Worm (Caenorhabditis elegans) whole organism, young adult: ENCODE results near the gene rpn-1.

Experiments used
- B0336.3 ChIP-seq: fragments of 200-800 bp; sonication (Bioruptor generic); IDR thresholded peaks from 2 replicates; pipeline ENCODE4 v1.3.6; 2022; ENCODE audit warnings: missing genetic modification characterization, missing compliant biosample characterization
- D2030.7 ChIP-seq: fragments of 200-800 bp; sonication (Bioruptor generic); IDR thresholded peaks from 2 replicates; pipeline ENCODE4 v1.3.6; 2022; ENCODE audit warnings: missing genetic modification reagents, missing genetic modification characterization, missing compliant biosample characterization
- F10E7.11 ChIP-seq: sonication (generic microtip); optimal IDR thresholded peaks from 2 replicates; lab custom pipeline; 2017; ENCODE audit warnings: mild to moderate bottlenecking, missing genetic modification characterization, moderate library complexity, missing compliant biosample characterization
- F33H1.4 ChIP-seq: fragments of 200-800 bp; sonication (Bioruptor generic); IDR thresholded peaks from 2 replicates; pipeline ENCODE4 v1.3.6; 2022; ENCODE audit warnings: missing genetic modification reagents, missing genetic modification characterization, missing compliant biosample characterization
- F37B4.10 ChIP-seq: fragments of 200-800 bp; sonication (Bioruptor generic); IDR thresholded peaks from 2 replicates; pipeline ENCODE4 v1.3.6; 2022; ENCODE audit warnings: missing genetic modification characterization, missing compliant biosample characterization
- F39B2.1 ChIP-seq: fragments of 200-800 bp; sonication (Bioruptor generic); IDR thresholded peaks from 2 replicates; pipeline ENCODE4 v1.3.6; 2022; ENCODE audit warnings: missing genetic modification reagents, missing genetic modification characterization, missing compliant biosample characterization
- K12H6.12 ChIP-seq: fragments of 200-800 bp; sonication (Bioruptor generic); optimal IDR thresholded peaks from 2 replicates; lab custom pipeline; 2018; ENCODE audit warnings: mild to moderate bottlenecking, missing genetic modification characterization, missing compliant biosample characterization
- Y53F4B.3 ChIP-seq: fragments of 200-800 bp; sonication (Bioruptor generic); IDR thresholded peaks from 2 replicates; pipeline ENCODE4 v1.3.6; 2022; ENCODE audit warnings: missing genetic modification reagents, missing genetic modification characterization, missing compliant biosample characterization
- Y79H2A.3 ChIP-seq: fragments of 200-800 bp; sonication (Bioruptor generic); conservative IDR thresholded peaks from 2 replicates; pipeline ENCODE4 v1.3.6; 2022; ENCODE audit warnings: missing genetic modification reagents, missing genetic modification characterization, missing compliant biosample characterization
- akir-1 ChIP-seq: fragments of 200-800 bp; sonication (Bioruptor generic); optimal IDR thresholded peaks from 2 replicates; lab custom pipeline; 2018; ENCODE audit warnings: mild to moderate bottlenecking, missing genetic modification characterization, moderate library complexity, missing compliant biosample characterization
- ama-1 ChIP-seq, 3 experiments: fragments of 150-350 bp in 1 of 3; sonication (generic microtip) in 2 of 3; optimal IDR thresholded peaks; 2 replicates each; lab custom pipeline; 2014 to 2018; ENCODE audit warnings: missing biosample characterization in 2 of 3, missing genetic modification characterization in 2 of 3, missing genetic modification reagents in 2 of 3
- attf-5 ChIP-seq: fragments of 200-800 bp; sonication (Bioruptor generic); optimal IDR thresholded peaks from 2 replicates; lab custom pipeline; 2018; ENCODE audit warnings: mild to moderate bottlenecking, missing genetic modification characterization, missing compliant biosample characterization
- attf-6 ChIP-seq: fragments of 200-800 bp; sonication (Bioruptor generic); IDR thresholded peaks from 2 replicates; pipeline ENCODE4 v1.3.6; 2022; ENCODE audit warnings: missing genetic modification reagents, missing genetic modification characterization, missing compliant biosample characterization
- bed-1 ChIP-seq: fragments of 200-800 bp; sonication (Bioruptor generic); IDR thresholded peaks from 2 replicates; pipeline ENCODE4 v1.3.6; 2022; ENCODE audit warnings: missing genetic modification reagents, missing genetic modification characterization, missing compliant biosample characterization
- ccch-3 ChIP-seq: fragments of 200-800 bp; sonication (Bioruptor generic); optimal IDR thresholded peaks from 2 replicates; lab custom pipeline; 2018; ENCODE audit warnings: mild to moderate bottlenecking, missing genetic modification characterization, missing compliant biosample characterization
- ceh-27 ChIP-seq: fragments of 200-800 bp; sonication (Bioruptor generic); optimal IDR thresholded peaks from 2 replicates; lab custom pipeline; 2018; ENCODE audit warnings: mild to moderate bottlenecking, missing genetic modification characterization, moderate library complexity, missing compliant biosample characterization
- ceh-58 ChIP-seq: fragments of 200-800 bp; sonication (Bioruptor generic); IDR thresholded peaks from 2 replicates; pipeline ENCODE4 v1.3.6; 2022; ENCODE audit warnings: missing genetic modification characterization, missing compliant biosample characterization
- die-1 ChIP-seq: sonication (generic microtip); optimal IDR thresholded peaks from 2 replicates; lab custom pipeline; 2016; ENCODE audit warnings: missing genotype, mild to moderate bottlenecking, missing genetic modification characterization, missing compliant biosample characterization
- dox-1 ChIP-seq: fragments of 200-800 bp; sonication (Bioruptor generic); IDR thresholded peaks from 2 replicates; pipeline ENCODE4 v1.3.6; 2022; ENCODE audit warnings: missing genetic modification reagents, missing genetic modification characterization, missing compliant biosample characterization
- efl-1 ChIP-seq: fragments of 150-350 bp; optimal IDR thresholded peaks from 2 replicates; lab custom pipeline; 2014; ENCODE audit warnings: missing biosample characterization, missing genetic modification reagents, missing genetic modification characterization
- egl-18 ChIP-seq: fragments of 200-800 bp; sonication (Bioruptor generic); IDR thresholded peaks from 2 replicates; pipeline ENCODE4 v1.3.6; 2022; ENCODE audit warnings: missing genetic modification reagents, missing genetic modification characterization, missing compliant biosample characterization
- egrh-3 ChIP-seq: fragments of 200-800 bp; sonication (Bioruptor generic); IDR thresholded peaks from 2 replicates; pipeline ENCODE4 v1.3.6; 2022; ENCODE audit warnings: missing genetic modification reagents, missing genetic modification characterization, missing compliant biosample characterization
- ets-4 ChIP-seq: fragments of 200-800 bp; sonication (Bioruptor generic); optimal IDR thresholded peaks from 2 replicates; lab custom pipeline; 2018; ENCODE audit warnings: mild to moderate bottlenecking, missing genetic modification characterization, missing compliant biosample characterization
- gei-17 ChIP-seq: fragments of 200-800 bp; sonication (Bioruptor generic); optimal IDR thresholded peaks from 2 replicates; lab custom pipeline; 2018; ENCODE audit warnings: mild to moderate bottlenecking, missing genetic modification characterization, missing compliant biosample characterization
- hlh-26 ChIP-seq: fragments of 200-800 bp; sonication (Bioruptor generic); conservative IDR thresholded peaks from 2 replicates; pipeline ENCODE4 v1.3.6; 2022; ENCODE audit warnings: missing genetic modification reagents, missing genetic modification characterization, missing compliant biosample characterization
- hmg-1.2 ChIP-seq: fragments of 200-800 bp; sonication (Bioruptor generic); IDR thresholded peaks from 2 replicates; pipeline ENCODE4 v1.3.6; 2022; ENCODE audit warnings: missing genetic modification reagents, missing genetic modification characterization, missing compliant biosample characterization
- hrde-1 ChIP-seq: sonication (generic microtip); optimal IDR thresholded peaks from 2 replicates; lab custom pipeline; 2016; ENCODE audit warnings: missing genetic modification characterization, mild to moderate bottlenecking, missing compliant biosample characterization, moderate library complexity, missing genotype, missing genetic modification reagents, borderline replicate concordance
- lag-1 ChIP-seq: fragments of 200-800 bp; sonication (Bioruptor generic); IDR thresholded peaks from 2 replicates; pipeline ENCODE4 v1.3.6; 2022; ENCODE audit warnings: missing genetic modification reagents, missing genetic modification characterization, missing compliant biosample characterization
- let-526 ChIP-seq: fragments of 200-800 bp; sonication (Bioruptor generic); IDR thresholded peaks from 2 replicates; pipeline ENCODE4 v1.3.6; 2022; ENCODE audit warnings: missing genetic modification reagents, missing genetic modification characterization, missing compliant biosample characterization
- let-607 ChIP-seq, 2 experiments: fragments of 200-800 bp in 1 of 2; sonication (Bioruptor generic) in 1 of 2; sonication (generic microtip) in 1 of 2; optimal IDR thresholded peaks; 2 replicates each; lab custom pipeline; 2016 to 2018; ENCODE audit warnings: mild to moderate bottlenecking in 2 of 2, missing compliant biosample characterization in 2 of 2, missing genetic modification characterization in 2 of 2, moderate library complexity in 2 of 2, missing genotype in 1 of 2
- lin-26 ChIP-seq: fragments of 200-800 bp; sonication (Bioruptor generic); IDR thresholded peaks from 2 replicates; pipeline ENCODE4 v1.3.6; 2022; ENCODE audit warnings: missing genetic modification reagents, missing genetic modification characterization, missing compliant biosample characterization
- lin-40 ChIP-seq: sonication (generic microtip); optimal IDR thresholded peaks from 2 replicates; lab custom pipeline; 2016; ENCODE audit warnings: missing genetic modification characterization, mild to moderate bottlenecking, missing compliant biosample characterization, missing genotype, missing genetic modification reagents
- lin-54 ChIP-seq: fragments of 200-800 bp; sonication (Bioruptor generic); optimal IDR thresholded peaks from 2 replicates; lab custom pipeline; 2018; ENCODE audit warnings: mild to moderate bottlenecking, missing genetic modification characterization, missing compliant biosample characterization
- mcd-1 ChIP-seq: fragments of 200-800 bp; sonication (Bioruptor generic); IDR thresholded peaks from 2 replicates; pipeline ENCODE4 v1.3.6; 2022; ENCODE audit warnings: missing genetic modification reagents, missing genetic modification characterization, missing compliant biosample characterization
- mel-28 ChIP-seq: sonication (generic microtip); optimal IDR thresholded peaks from 2 replicates; lab custom pipeline; 2016; ENCODE audit warnings: borderline replicate concordance, mild to moderate bottlenecking, missing genetic modification characterization, missing compliant biosample characterization
- nfya-2 ChIP-seq: fragments of 200-800 bp; sonication (Bioruptor generic); IDR thresholded peaks from 2 replicates; pipeline ENCODE4 v1.3.6; 2022; ENCODE audit warnings: missing genetic modification reagents, missing genetic modification characterization, missing compliant biosample characterization
- nhr-90 ChIP-seq: sonication (generic microtip); optimal IDR thresholded peaks from 2 replicates; lab custom pipeline; 2016; ENCODE audit warnings: missing genotype, mild to moderate bottlenecking, missing genetic modification characterization, missing compliant biosample characterization
- pbrm-1 ChIP-seq: fragments of 200-800 bp; sonication (Bioruptor generic); IDR thresholded peaks from 2 replicates; pipeline ENCODE4 v1.3.6; 2022; ENCODE audit warnings: missing genetic modification reagents, missing genetic modification characterization, missing compliant biosample characterization
- rcor-1 ChIP-seq: fragments of 200-800 bp; sonication (Bioruptor generic); IDR thresholded peaks from 2 replicates; pipeline ENCODE4 v1.3.6; 2022; ENCODE audit warnings: missing genetic modification reagents, missing genetic modification characterization, missing compliant biosample characterization
- repo-1 ChIP-seq: sonication (generic microtip); optimal IDR thresholded peaks from 2 replicates; lab custom pipeline; 2017; ENCODE audit warnings: mild to moderate bottlenecking, missing genetic modification characterization, missing compliant biosample characterization
- rpc-1 ChIP-seq, 2 experiments: fragments of 150-350 bp in 1 of 2; sonication (generic microtip) in 1 of 2; optimal IDR thresholded peaks; 2 replicates each; lab custom pipeline; 2014 to 2018; ENCODE audit warnings: missing biosample characterization in 1 of 2, missing genetic modification characterization in 1 of 2, missing genetic modification reagents in 1 of 2, missing genotype in 1 of 2
- snpc-4 ChIP-seq, 5 experiments: fragments of 150-350 bp in 1 of 5; sonication (generic microtip) in 4 of 5; optimal IDR thresholded peaks; 2 replicates each; lab custom pipeline; 2014 to 2018; ENCODE audit warnings: missing genetic modification characterization in 5 of 5, missing biosample characterization in 3 of 5, antibody characterized with exemption in 2 of 5, mild to moderate bottlenecking in 2 of 5, missing compliant biosample characterization in 2 of 5, missing genotype in 2 of 5, moderate library complexity in 2 of 5, missing genetic modification reagents in 1 of 5
- zfh-2 ChIP-seq: fragments of 200-800 bp; sonication (Bioruptor generic); conservative IDR thresholded peaks from 2 replicates; pipeline ENCODE4 v1.3.6; 2022; ENCODE audit warnings: missing genetic modification reagents, missing genetic modification characterization, missing compliant biosample characterization
- zim-3 ChIP-seq: sonication (generic microtip); optimal IDR thresholded peaks from 2 replicates; lab custom pipeline; 2017; ENCODE audit warnings: mild to moderate bottlenecking, missing genetic modification characterization, moderate library complexity, missing compliant biosample characterization
- ztf-3 ChIP-seq: fragments of 200-800 bp; sonication (Bioruptor generic); optimal IDR thresholded peaks from 2 replicates; lab custom pipeline; 2018; ENCODE audit warnings: mild to moderate bottlenecking, missing genetic modification characterization, missing compliant biosample characterization

Gene rpn-1

DNA sequence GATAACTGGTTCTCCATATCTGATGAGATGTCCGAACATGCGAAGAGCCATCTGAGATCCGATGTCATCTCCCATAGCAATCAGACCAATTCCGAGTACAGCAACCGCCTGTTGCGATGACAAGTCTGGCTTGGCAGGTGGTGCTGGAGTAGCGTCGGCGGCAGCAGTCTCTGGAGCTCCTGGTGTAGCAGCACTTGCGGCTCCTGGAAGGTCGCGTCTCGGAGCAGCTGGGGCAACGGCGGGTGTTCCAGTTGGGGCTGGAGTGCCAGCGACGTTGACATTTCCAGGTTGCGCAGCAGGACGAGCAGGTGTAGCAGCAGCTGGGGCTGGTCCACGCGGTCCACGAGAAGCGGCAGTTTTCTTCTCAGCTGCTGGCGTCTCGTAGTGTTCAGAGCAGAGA lies 2.2 kb downstream of the rpn-1 start:
- TF ChIP-seq lin-26 (GFP tag; lab: Robert Waterston, UW): peak; percentile 39; the same call in 1 of the 2 replicates
- no peak for TF ChIP-seq efl-1 (GFP tag; lab: Kevin White, UChicago)
- TF ChIP-seq F33H1.4 (GFP tag; lab: Robert Waterston, UW): 0 out of 2 replicates have a peak, but pooled peaks have one; percentile 21
- TF ChIP-seq attf-6: no peak
- TF ChIP-seq F37B4.10: 0 out of 2 replicates have a peak, but pooled peaks have one; percentile 77
- 0 out of 2 replicates have a peak, but pooled peaks have one; percentile 10 for TF ChIP-seq dox-1
- no peak for TF ChIP-seq rpc-1 (optimal IDR thresholded peaks at IDR 0.05; lab: Kevin White, UChicago)
- TF ChIP-seq rpc-1 (tag; optimal IDR thresholded peaks at IDR 0.05; lab: Kevin White, UChicago): no peak
- TF ChIP-seq D2030.7 (GFP tag; lab: Robert Waterston, UW): no peak
- TF ChIP-seq mcd-1: peak; percentile 31; the same call in 1 of the 2 replicates
- TF ChIP-seq K12H6.12 (tag; lab: Kevin White, UChicago): no peak
- peak; percentile 92 for TF ChIP-seq egrh-3 (GFP tag; lab: Robert Waterston, UW)
- TF ChIP-seq ets-4 (GFP tag; lab: Kevin White, UChicago): no peak
- peak; percentile 20 for TF ChIP-seq ceh-27 (GFP tag; lab: Kevin White, UChicago)
- no peak for TF ChIP-seq let-526
- TF ChIP-seq F39B2.1: no peak
- TF ChIP-seq ama-1 (optimal IDR thresholded peaks at IDR 0.05; lab: Kevin White, UChicago): no peak
- TF ChIP-seq ama-1 (GFP tag; optimal IDR thresholded peaks at IDR 0.05; lab: Kevin White, UChicago): no peak
- peak; percentile 96 for TF ChIP-seq zfh-2 (GFP tag; lab: Robert Waterston, UW)
- TF ChIP-seq hrde-1 (tag; lab: Kevin White, UChicago): no peak

DNA sequence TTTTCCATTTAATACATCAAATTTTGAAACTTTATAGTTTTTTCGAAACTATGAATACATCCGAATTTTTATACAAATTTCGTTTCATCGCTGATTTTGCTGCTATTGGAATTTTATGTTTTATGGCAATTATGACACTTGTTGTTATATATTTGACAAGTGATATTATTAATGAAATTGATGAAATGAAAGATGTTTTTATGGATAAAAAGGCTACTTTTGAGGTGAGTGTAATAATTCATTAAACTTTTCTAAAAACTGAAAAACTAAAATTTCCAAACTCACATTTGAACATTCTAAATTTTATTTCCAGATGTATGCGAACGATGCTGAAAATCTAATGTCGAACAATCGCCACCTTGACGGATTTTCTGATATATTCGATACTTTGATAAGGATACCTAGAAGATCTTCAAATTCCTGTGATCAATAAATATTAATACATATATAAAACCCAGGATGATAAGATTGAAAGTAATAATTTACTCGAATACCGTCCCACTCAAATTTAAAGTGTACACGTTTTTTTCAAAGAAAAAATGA lies 3.7 kb downstream of the rpn-1 start, which contains the start of the genes T22D1.17 and T22D1.8:
Gene T22D1.17 (plus strand): TSS at position 51 of the 543 bp plus-strand sequence.
Gene T22D1.8 (minus strand): TSS at position 402 of the 543 bp plus-strand sequence.
- TF ChIP-seq D2030.7 (GFP tag; lab: Robert Waterston, UW): peak; percentile 63
- TF ChIP-seq akir-1 (GFP tag; lab: Kevin White, UChicago): no peak
- TF ChIP-seq lin-54 (GFP tag; lab: Kevin White, UChicago): peak; percentile 60
- TF ChIP-seq K12H6.12 (tag; lab: Kevin White, UChicago): no peak
- no peak for TF ChIP-seq hlh-26 (GFP tag; lab: Robert Waterston, UW)
- TF ChIP-seq B0336.3 (GFP tag; lab: Robert Waterston, UW): peak; percentile 10; the same call in 1 of the 2 replicates
- no peak for TF ChIP-seq egl-18 (GFP tag; lab: Robert Waterston, UW)
- TF ChIP-seq zim-3 (tag; lab: Kevin White, UChicago): no peak
- TF ChIP-seq lin-40 (tag; lab: Kevin White, UChicago): no peak
- TF ChIP-seq F10E7.11 (tag; lab: Kevin White, UChicago): no peak
- TF ChIP-seq ztf-3 (GFP tag; lab: Kevin White, UChicago): no peak
- TF ChIP-seq hmg-1.2 (GFP tag; lab: Robert Waterston, UW): peak; percentile 25
- TF ChIP-seq rcor-1 (GFP tag; lab: Robert Waterston, UW): 0 out of 2 replicates have a peak, but pooled peaks have one; percentile 32
- TF ChIP-seq nhr-90 (tag; lab: Kevin White, UChicago): no peak
- peak; percentile 21 for TF ChIP-seq die-1
- TF ChIP-seq ccch-3: no peak
- no peak for TF ChIP-seq lag-1 (GFP tag; lab: Robert Waterston, UW)
- TF ChIP-seq let-607 (tag; optimal IDR thresholded peaks at IDR 0.05; lab: Kevin White, UChicago): no peak
- no peak for TF ChIP-seq repo-1 (tag; lab: Kevin White, UChicago)
- peak; percentile 59; the same call in 1 of the 2 replicates for TF ChIP-seq pbrm-1
- TF ChIP-seq Y53F4B.3 (GFP tag; lab: Robert Waterston, UW): no peak
- TF ChIP-seq let-526: no peak
- TF ChIP-seq ceh-58 (GFP tag; lab: Robert Waterston, UW): no peak
- TF ChIP-seq efl-1 (GFP tag; lab: Kevin White, UChicago): no peak
- no peak for TF ChIP-seq Y79H2A.3 (GFP tag; lab: Robert Waterston, UW)
- no peak for TF ChIP-seq mel-28
- no peak for TF ChIP-seq attf-5 (GFP tag; lab: Kevin White, UChicago)
- no peak for TF ChIP-seq gei-17 (GFP tag; lab: Kevin White, UChicago)
- no peak for TF ChIP-seq nfya-2 (GFP tag; lab: Robert Waterston, UW)
- no peak for TF ChIP-seq bed-1 (GFP tag; lab: Robert Waterston, UW)
- TF ChIP-seq snpc-4 (GFP tag; optimal IDR thresholded peaks at IDR 0.05; lab: Kevin White, UChicago): no peak
- TF ChIP-seq snpc-4 (tag; optimal IDR thresholded peaks at IDR 0.05; lab: Kevin White, UChicago): peak in 1 of 4 experiments; percentile 60
